Fruit fly (Drosophila melanogaster) whole organism, pupa: ENCODE measurements around the gene Meltrin.
A peak's percentile ranks its signal among the peaks of the same experiment; 100 is the strongest.

Experiments
- CG10348 ChIP-seq: fragments of 200-800 bp; sonication (Bioruptor generic); IDR thresholded peaks from 2 replicates; pipeline ENCODE4 v1.3.6; 2022; ENCODE audit warnings: missing biosample characterization, missing genetic modification characterization
- CG12605 ChIP-seq: fragments of 200-800 bp; sonication (Bioruptor generic); IDR thresholded peaks from 2 replicates; pipeline ENCODE4 v1.3.6; 2022; ENCODE audit warnings: missing biosample characterization, missing genetic modification characterization
- CG13204 ChIP-seq: fragments of 200-800 bp; sonication (Bioruptor generic); optimal IDR thresholded peaks from 2 replicates; lab custom pipeline; 2018; ENCODE audit warnings: missing biosample characterization, mild to moderate bottlenecking, missing genetic modification characterization, moderate library complexity
- CG14655 ChIP-seq: fragments of 200-800 bp; sonication (Bioruptor generic); optimal IDR thresholded peaks from 3 replicates; lab custom pipeline; 2017; ENCODE audit warnings: mild to moderate bottlenecking, missing biosample characterization, missing genetic modification reagents, missing genetic modification characterization
- CG15710 ChIP-seq: fragments of 200-800 bp; sonication (Bioruptor generic); optimal IDR thresholded peaks from 2 replicates; lab custom pipeline; 2018; ENCODE audit warnings: missing biosample characterization, mild to moderate bottlenecking, missing genetic modification characterization, moderate library complexity
- CG17806 ChIP-seq: fragments of 200-800 bp; sonication (Bioruptor generic); optimal IDR thresholded peaks from 2 replicates; lab custom pipeline; 2018; ENCODE audit warnings: missing biosample characterization, mild to moderate bottlenecking, missing genetic modification characterization, moderate library complexity
- CG32121 ChIP-seq: fragments of 200-800 bp; sonication (Bioruptor generic); IDR thresholded peaks from 2 replicates; pipeline ENCODE4 v1.3.6; 2022; ENCODE audit warnings: missing biosample characterization, missing genetic modification characterization
- CG34367 ChIP-seq: fragments of 200-800 bp; sonication (Bioruptor generic); optimal IDR thresholded peaks from 2 replicates; lab custom pipeline; 2018; ENCODE audit warnings: missing biosample characterization, mild to moderate bottlenecking, missing genetic modification characterization
- CG4496 ChIP-seq: fragments of 200-800 bp; sonication (Bioruptor generic); IDR thresholded peaks from 3 replicates; pipeline ENCODE4 v1.3.6; 2022; ENCODE audit warnings: missing biosample characterization, missing genetic modification characterization
- CG8159 ChIP-seq: fragments of 200-800 bp; sonication (Bioruptor generic); optimal IDR thresholded peaks from 3 replicates; lab custom pipeline; 2018; ENCODE audit warnings: missing biosample characterization, mild to moderate bottlenecking, missing genetic modification characterization, moderate library complexity
- CG8301 ChIP-seq: fragments of 200-800 bp; sonication (Bioruptor generic); optimal IDR thresholded peaks from 2 replicates; lab custom pipeline; 2018; ENCODE audit warnings: missing biosample characterization, mild to moderate bottlenecking, missing genetic modification characterization
- CG9948 ChIP-seq: fragments of 200-800 bp; sonication (Bioruptor generic); optimal IDR thresholded peaks from 2 replicates; lab custom pipeline; 2018; ENCODE audit warnings: missing biosample characterization, mild to moderate bottlenecking, missing genetic modification characterization, moderate library complexity
- D1 ChIP-seq: fragments of 200-800 bp; sonication (Bioruptor generic); optimal IDR thresholded peaks from 2 replicates; lab custom pipeline; 2018; ENCODE audit warnings: missing biosample characterization, mild to moderate bottlenecking, missing genetic modification characterization, moderate library complexity
- EcR ChIP-seq: fragments of 200-800 bp; sonication (Bioruptor generic); optimal IDR thresholded peaks from 3 replicates; lab custom pipeline; 2019; ENCODE audit warnings: missing biosample characterization, missing genetic modification characterization, mild to moderate bottlenecking, moderate library complexity, missing genetic modification reagents
- Ets98B ChIP-seq: fragments of 200-800 bp; sonication (Bioruptor generic); IDR thresholded peaks from 2 replicates; pipeline ENCODE4 v1.3.6; 2022; ENCODE audit warnings: missing biosample characterization, missing genetic modification characterization
- Pif1A ChIP-seq: fragments of 200-800 bp; sonication (Bioruptor generic); optimal IDR thresholded peaks from 3 replicates; lab custom pipeline; 2016; ENCODE audit warnings: missing biosample characterization, missing genetic modification characterization
- Pif1B ChIP-seq: fragments of 200-800 bp; sonication (Bioruptor generic); optimal IDR thresholded peaks from 3 replicates; lab custom pipeline; 2016; ENCODE audit warnings: missing biosample characterization, missing genetic modification characterization
- Snoo ChIP-seq: fragments of 200-800 bp; sonication (Bioruptor generic); optimal IDR thresholded peaks from 3 replicates; lab custom pipeline; 2017; ENCODE audit warnings: missing biosample characterization, mild to moderate bottlenecking, missing genetic modification characterization, inconsistent platforms
- fd96Ca ChIP-seq: fragments of 200-800 bp; sonication (Bioruptor generic); IDR thresholded peaks from 3 replicates; pipeline ENCODE4 v1.3.6; 2022; ENCODE audit warnings: missing biosample characterization, missing genetic modification characterization
- gl ChIP-seq: fragments of 200-800 bp; sonication (Bioruptor generic); optimal IDR thresholded peaks from 2 replicates; lab custom pipeline; 2018; ENCODE audit warnings: missing biosample characterization, mild to moderate bottlenecking, missing genetic modification characterization
- rn ChIP-seq: fragments of 200-800 bp; sonication (Bioruptor generic); IDR thresholded peaks from 2 replicates; pipeline ENCODE4 v1.3.6; 2022; ENCODE audit warnings: missing biosample characterization, missing genetic modification characterization

Gene Meltrin

DNA sequence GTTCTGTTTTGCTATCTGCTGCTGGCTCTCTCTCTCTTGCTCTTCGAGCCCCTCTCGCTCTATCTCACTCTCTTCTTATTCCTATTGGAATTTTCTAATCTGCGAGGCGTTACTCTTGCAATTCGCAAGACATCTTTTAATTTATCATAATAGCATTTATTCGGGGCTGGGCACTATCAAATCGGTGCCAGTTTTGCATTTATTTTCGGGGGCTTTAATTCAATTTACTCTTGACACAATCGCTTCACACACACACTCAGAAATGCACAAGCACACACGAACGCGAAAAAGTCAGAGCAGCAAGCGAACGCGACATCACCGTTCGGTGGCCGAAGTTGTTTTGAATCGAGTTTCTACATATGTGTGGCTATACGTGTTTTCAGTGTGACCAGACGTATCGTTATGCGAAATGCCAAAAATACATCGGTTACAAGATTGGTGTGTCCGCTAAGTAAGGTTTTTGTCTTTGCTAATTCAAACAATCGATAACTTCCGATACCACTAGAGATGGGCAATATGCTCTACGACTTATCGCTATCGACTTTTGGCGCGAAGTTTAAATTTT is at the start of gene Meltrin:
Gene Meltrin, minus strand, starts transcription at position 344 of the 565 bp plus-strand sequence.
- TF ChIP-seq D1 (tag; lab: Kevin White, UChicago) (peak; percentile 18), CG34367 (tag; lab: Kevin White, UChicago) (peak; percentile 9), CG15710 (tag; lab: Kevin White, UChicago) (peak; percentile 26), Snoo (tag; lab: Kevin White, UChicago) (peak; percentile 45), CG8301 (tag; lab: Kevin White, UChicago) (no peak), EcR (GFP tag; lab: Kevin White, UChicago) (peak; percentile 69), CG17806 (tag; lab: Kevin White, UChicago) (peak; percentile 1), Ets98B (GFP tag; lab: Robert Waterston, UW) (no peak), fd96Ca (no peak), Pif1B (peak; percentile 29), CG10348 (GFP tag; lab: Robert Waterston, UW) (no peak), CG13204 (GFP tag; lab: Kevin White, UChicago) (peak; percentile 20), CG8159 (tag; lab: Kevin White, UChicago) (peak; percentile 2)

DNA sequence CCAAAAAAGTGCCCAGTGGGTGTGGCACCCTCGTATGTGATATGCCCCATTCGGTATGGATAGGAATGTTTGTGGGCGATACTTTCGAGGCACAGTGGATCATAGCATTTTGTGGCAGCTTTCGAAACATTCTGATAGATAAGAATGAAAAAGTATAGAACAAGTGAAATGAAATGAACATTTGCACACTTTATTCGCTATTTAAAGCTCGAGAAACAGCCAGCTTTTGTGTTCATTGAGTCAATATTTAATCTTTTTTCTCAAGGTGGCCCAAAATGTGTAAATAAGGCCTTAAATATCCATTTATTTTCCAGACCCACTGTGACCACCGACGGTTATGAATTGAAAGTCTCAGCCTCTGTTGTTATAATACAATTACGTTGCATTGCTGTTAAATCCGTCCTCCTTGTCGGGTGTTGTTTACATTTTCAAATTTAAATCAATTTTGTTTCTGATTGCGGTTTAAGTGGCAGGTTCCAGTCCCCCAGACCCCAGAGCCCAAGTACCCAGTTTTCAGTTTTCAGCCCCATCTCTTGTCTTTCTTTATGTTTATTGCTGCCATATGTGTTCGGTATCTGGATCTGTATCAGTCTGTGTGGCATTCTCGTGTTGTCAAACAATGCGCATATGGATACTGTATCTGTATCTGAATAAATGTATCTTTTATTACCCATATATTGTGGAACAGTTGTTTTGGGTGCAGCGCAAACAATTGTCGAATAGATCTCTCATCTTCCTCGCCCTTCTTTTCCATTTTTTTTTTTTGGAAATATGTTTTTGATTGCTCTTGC is 47.4 kb upstream of the Meltrin start:
- TF ChIP-seq Snoo (tag; lab: Kevin White, UChicago) (peak; percentile 15), CG8159 (tag; lab: Kevin White, UChicago) (no peak)

DNA sequence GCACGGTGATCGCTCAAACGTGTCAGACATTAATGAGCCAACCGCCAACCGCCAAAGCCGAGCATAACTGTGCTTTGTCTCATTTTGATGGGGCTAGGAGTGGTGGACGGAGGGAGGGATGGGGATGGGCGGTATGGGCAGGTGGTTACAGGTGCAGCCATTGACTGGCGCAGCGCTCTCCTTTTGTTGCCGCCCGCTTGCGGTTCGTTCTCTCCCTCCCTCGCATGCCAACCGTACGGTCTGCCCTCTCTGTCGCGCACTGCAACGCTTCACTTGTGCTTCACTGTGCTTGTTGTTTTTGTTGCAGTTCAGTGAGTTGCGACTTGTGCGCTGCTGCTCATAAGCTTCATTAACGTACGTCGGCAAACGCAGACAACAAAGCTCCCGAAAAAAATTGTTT is 46.3 kb upstream of the Meltrin start:
- TF ChIP-seq Ets98B (GFP tag; lab: Robert Waterston, UW), result no peak
- peak; percentile 82 for TF ChIP-seq CG13204 (GFP tag; lab: Kevin White, UChicago)
- no peak for TF ChIP-seq CG17806 (tag; lab: Kevin White, UChicago)

DNA sequence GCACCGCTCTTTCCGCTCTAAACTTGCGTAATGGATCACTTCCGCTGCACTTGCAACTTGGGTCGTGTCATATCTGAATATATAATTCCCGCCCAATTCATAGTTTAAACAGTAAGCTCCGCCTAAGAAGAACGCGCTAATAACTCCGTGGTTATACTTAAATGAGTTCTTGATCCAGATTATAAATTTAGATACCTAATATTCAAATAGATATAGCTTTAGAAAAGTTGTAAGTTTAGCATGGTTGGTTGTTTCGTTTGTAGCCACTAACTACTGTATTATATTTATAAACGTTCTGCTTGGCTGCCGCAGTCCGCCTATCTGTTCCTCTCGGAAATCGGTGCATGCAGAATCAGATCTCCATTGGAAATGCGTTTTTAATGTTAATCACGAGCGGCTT is 45.8 kb upstream of the Meltrin start:
- peak; percentile 10 for TF ChIP-seq D1 (tag; lab: Kevin White, UChicago)
- no peak for TF ChIP-seq EcR (GFP tag; lab: Kevin White, UChicago)
- TF ChIP-seq Pif1B, result peak; percentile 72
- no peak for TF ChIP-seq CG10348 (GFP tag; lab: Robert Waterston, UW)
- peak; percentile 72 for TF ChIP-seq CG17806 (tag; lab: Kevin White, UChicago)
- TF ChIP-seq CG34367 (tag; lab: Kevin White, UChicago), result peak; percentile 60
- peak; percentile 73 for TF ChIP-seq CG8159 (tag; lab: Kevin White, UChicago)
- TF ChIP-seq CG8301 (tag; lab: Kevin White, UChicago), result peak; percentile 53
- TF ChIP-seq fd96Ca, result peak; percentile 53; the same call in 1 of the 3 replicates
- TF ChIP-seq Snoo (tag; lab: Kevin White, UChicago), result peak; percentile 47
- peak; percentile 78 for TF ChIP-seq CG9948
- TF ChIP-seq gl (tag; lab: Kevin White, UChicago), result no peak
- TF ChIP-seq rn (GFP tag; lab: Robert Waterston, UW), result peak; percentile 56; the same call in 1 of the 2 replicates
- peak; percentile 77 for TF ChIP-seq CG14655 (GFP tag; lab: Kevin White, UChicago)
- TF ChIP-seq Ets98B (GFP tag; lab: Robert Waterston, UW), result peak; percentile 71
- TF ChIP-seq CG15710 (tag; lab: Kevin White, UChicago), result peak; percentile 68
- peak; percentile 66 for TF ChIP-seq CG32121 (GFP tag; lab: Robert Waterston, UW)
- peak; percentile 81 for TF ChIP-seq Pif1A
- TF ChIP-seq CG4496 (GFP tag; lab: Robert Waterston, UW), result peak; percentile 89
- TF ChIP-seq CG12605 (GFP tag; lab: Robert Waterston, UW), result peak; percentile 66
- TF ChIP-seq CG13204 (GFP tag; lab: Kevin White, UChicago), result no peak
- TF ChIP-seq, all 21 proteins: peak for 17

DNA sequence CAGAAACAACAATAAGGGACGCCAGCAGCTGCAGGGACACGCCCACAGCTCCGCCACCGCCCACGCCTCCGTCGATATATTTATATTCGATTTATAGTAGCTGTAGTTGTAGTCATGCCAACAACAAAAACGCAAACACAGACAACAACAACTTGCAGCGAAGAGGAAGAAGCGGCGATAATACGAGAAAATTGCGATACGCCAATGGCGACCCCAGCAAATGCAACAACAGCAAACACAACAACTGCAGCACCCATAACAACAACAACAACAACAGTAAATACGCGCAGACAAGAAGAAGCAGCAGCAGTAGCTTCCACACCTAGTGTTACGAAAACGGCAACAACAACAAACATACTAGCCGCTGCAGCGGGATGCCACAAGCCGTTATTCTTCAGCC is 45.0 kb upstream of the Meltrin start:
- TF ChIP-seq EcR (GFP tag; lab: Kevin White, UChicago) (peak; percentile 56), Pif1B (no peak), CG8159 (tag; lab: Kevin White, UChicago) (no peak), CG4496 (GFP tag; lab: Robert Waterston, UW) (0 out of 3 replicates have a peak, but pooled peaks have one; percentile 22), fd96Ca (no peak), CG14655 (GFP tag; lab: Kevin White, UChicago) (no peak), CG15710 (tag; lab: Kevin White, UChicago) (no peak), CG34367 (tag; lab: Kevin White, UChicago) (no peak), gl (tag; lab: Kevin White, UChicago) (no peak), CG12605 (GFP tag; lab: Robert Waterston, UW) (no peak), CG13204 (GFP tag; lab: Kevin White, UChicago) (peak; percentile 97), rn (GFP tag; lab: Robert Waterston, UW) (no peak), Snoo (tag; lab: Kevin White, UChicago) (no peak), CG10348 (GFP tag; lab: Robert Waterston, UW) (no peak), Ets98B (GFP tag; lab: Robert Waterston, UW) (no peak), CG17806 (tag; lab: Kevin White, UChicago) (no peak), Pif1A (no peak), CG9948 (no peak), CG8301 (tag; lab: Kevin White, UChicago) (no peak), CG32121 (GFP tag; lab: Robert Waterston, UW) (no peak), D1 (tag; lab: Kevin White, UChicago) (no peak)
